Worm (Caenorhabditis elegans): ENCODE results near the gene his-24.

- TF ChIP-seq hnd-1 (tag; optimal IDR thresholded peaks at IDR 0.05): no peak
- TF ChIP-seq ama-1 (optimal IDR thresholded peaks at IDR 0.05): no peak
- TF ChIP-seq F13C5.2 (tag; optimal IDR thresholded peaks at IDR 0.05): no peak
- TF ChIP-seq sea-1 (GFP tag; conservative IDR thresholded peaks at IDR 0.05): no peak
- no peak for TF ChIP-seq tra-4 (tag; optimal IDR thresholded peaks at IDR 0.05)
- TF ChIP-seq ceh-36 (tag; optimal IDR thresholded peaks at IDR 0.05): no peak
- peak; percentile 58 for TF ChIP-seq pes-1 (GFP tag; IDR thresholded peaks at IDR 0.05)
- TF ChIP-seq hmbx-1 (tag; optimal IDR thresholded peaks at IDR 0.05): no peak
- no peak for TF ChIP-seq scrt-1 (GFP tag; IDR thresholded peaks at IDR 0.05)
- TF ChIP-seq tbx-11 (GFP tag; IDR thresholded peaks at IDR 0.05): no peak
- TF ChIP-seq ceh-13 (GFP tag; optimal IDR thresholded peaks at IDR 0.05): no peak
- TF ChIP-seq hmg-4 (GFP tag; optimal IDR thresholded peaks at IDR 0.05): no peak
Measured at ce11 chrX:14490486-14490885, 592 bp downstream of the his-24 start.

Data from whole organism, early embryonic.